Fruit fly (Drosophila melanogaster) whole organism, embryonic: ENCODE results near the gene mmd.

Experiments used
- ATbp ChIP-seq: fragments of 200-800 bp; sonication (Bioruptor generic); optimal IDR thresholded peaks from 2 replicates; lab custom pipeline; 2017; ENCODE audit warnings: missing biosample characterization, mild to moderate bottlenecking, missing genetic modification characterization, missing genetic modification reagents
- Adf1 ChIP-seq: fragments of 200-800 bp; sonication (Bioruptor generic); IDR thresholded peaks from 2 replicates; pipeline ENCODE4 v1.3.6; 2022; ENCODE audit warnings: missing biosample characterization, missing genetic modification characterization
- BtbVII ChIP-seq: fragments of 200-800 bp; sonication (Bioruptor generic); optimal IDR thresholded peaks from 3 replicates; lab custom pipeline; 2017; ENCODE audit warnings: missing biosample characterization, mild to moderate bottlenecking, missing genetic modification characterization
- CG10321 ChIP-seq: fragments of 200-800 bp; sonication (Bioruptor generic); IDR thresholded peaks from 2 replicates; pipeline ENCODE4 v1.3.6; 2022; ENCODE audit warnings: missing biosample characterization, missing genetic modification characterization
- CG11247 ChIP-seq: fragments of 200-800 bp; sonication (Bioruptor generic); IDR thresholded peaks from 2 replicates; pipeline ENCODE4 v1.3.6; 2022; ENCODE audit warnings: missing biosample characterization, missing genetic modification characterization
- CG12391 ChIP-seq: fragments of 200-800 bp; sonication (Bioruptor generic); optimal IDR thresholded peaks from 3 replicates; lab custom pipeline; 2018; ENCODE audit warnings: missing biosample characterization, mild to moderate bottlenecking, missing genetic modification characterization, moderate library complexity
- CG12769 ChIP-seq: fragments of 200-800 bp; sonication (Bioruptor generic); optimal IDR thresholded peaks from 2 replicates; lab custom pipeline; 2019; ENCODE audit warnings: missing biosample characterization, mild to moderate bottlenecking, missing genetic modification characterization, moderate library complexity
- CG14014 ChIP-seq: fragments of 200-800 bp; sonication (Bioruptor generic); IDR thresholded peaks from 2 replicates; pipeline ENCODE4 v1.3.6; 2022; ENCODE audit warnings: missing biosample characterization, missing genetic modification characterization
- CG1529 ChIP-seq: fragments of 200-800 bp; sonication (Bioruptor generic); optimal IDR thresholded peaks from 3 replicates; lab custom pipeline; 2018; ENCODE audit warnings: missing biosample characterization, missing genetic modification characterization
- CG17359 ChIP-seq: fragments of 200-800 bp; sonication (Bioruptor generic); optimal IDR thresholded peaks from 3 replicates; lab custom pipeline; 2018; ENCODE audit warnings: missing biosample characterization, mild to moderate bottlenecking, missing genetic modification characterization, moderate library complexity
- CG2129 ChIP-seq: fragments of 200-800 bp; sonication (Bioruptor generic); IDR thresholded peaks from 2 replicates; pipeline ENCODE4 v1.3.6; 2022; ENCODE audit warnings: missing biosample characterization, missing genetic modification characterization; ENCODE audit not compliant: partially characterized antibody
- CG2875 ChIP-seq: fragments of 200-800 bp; sonication (Bioruptor generic); optimal IDR thresholded peaks from 2 replicates; lab custom pipeline; 2017; ENCODE audit warnings: missing biosample characterization, mild to moderate bottlenecking, missing genetic modification characterization, missing genetic modification reagents
- CG3847 ChIP-seq: fragments of 200-800 bp; sonication (Bioruptor generic); IDR thresholded peaks from 2 replicates; pipeline ENCODE4 v1.3.6; 2022; ENCODE audit warnings: missing biosample characterization, missing genetic modification characterization
- CG4360 ChIP-seq: fragments of 200-800 bp; sonication (Bioruptor generic); IDR thresholded peaks from 2 replicates; pipeline ENCODE4 v1.3.6; 2022; ENCODE audit warnings: missing biosample characterization, missing genetic modification characterization
- CG5245 ChIP-seq: fragments of 200-800 bp; sonication (Bioruptor generic); optimal IDR thresholded peaks from 3 replicates; lab custom pipeline; 2016; ENCODE audit warnings: missing biosample characterization, missing genetic modification characterization
- CG6689 ChIP-seq: fragments of 200-800 bp; sonication (Bioruptor generic); IDR thresholded peaks from 2 replicates; pipeline ENCODE4 v1.3.6; 2022; ENCODE audit warnings: missing biosample characterization, missing genetic modification characterization
- CG7928 ChIP-seq: fragments of 200-800 bp; sonication (Bioruptor generic); optimal IDR thresholded peaks from 2 replicates; lab custom pipeline; 2017; ENCODE audit warnings: missing biosample characterization, mild to moderate bottlenecking, missing genetic modification characterization
- CG9797 ChIP-seq: fragments of 200-800 bp; sonication (Bioruptor generic); optimal IDR thresholded peaks from 3 replicates; lab custom pipeline; 2018; ENCODE audit warnings: missing biosample characterization, mild to moderate bottlenecking, missing genetic modification characterization
- CG9817 ChIP-seq: fragments of 200-800 bp; sonication (Bioruptor generic); optimal IDR thresholded peaks from 2 replicates; lab custom pipeline; 2018; ENCODE audit warnings: missing biosample characterization, mild to moderate bottlenecking, missing genetic modification characterization, moderate library complexity
- D19B ChIP-seq: fragments of 200-800 bp; sonication (Bioruptor generic); optimal IDR thresholded peaks from 2 replicates; lab custom pipeline; 2017; ENCODE audit warnings: missing biosample characterization, mild to moderate bottlenecking, missing genetic modification characterization
- Dek ChIP-seq: fragments of 200-800 bp; sonication (Bioruptor generic); optimal IDR thresholded peaks from 3 replicates; lab custom pipeline; 2019; ENCODE audit warnings: missing biosample characterization, mild to moderate bottlenecking, missing genetic modification characterization, moderate library complexity
- E2f2 ChIP-seq: fragments of 200-800 bp; sonication (Bioruptor generic); IDR thresholded peaks from 2 replicates; pipeline ENCODE4 v1.3.6; 2022; ENCODE audit warnings: missing biosample characterization, missing genetic modification characterization
- ERR ChIP-seq: fragments of 200-800 bp; sonication (Bioruptor generic); optimal IDR thresholded peaks from 2 replicates; lab custom pipeline; 2016; ENCODE audit warnings: missing biosample characterization, missing genetic modification characterization
- Eip74EF ChIP-seq, 2 experiments: fragments of 200-800 bp in 1 of 2; fragments of >200 bp in 1 of 2; sonication (Bioruptor generic) in 1 of 2; optimal IDR thresholded peaks; 2 replicates each; lab custom pipeline; 2017 to 2019; ENCODE audit warnings: missing biosample characterization in 2 of 2, missing genetic modification characterization in 2 of 2, mild to moderate bottlenecking in 1 of 2, moderate library complexity in 1 of 2
- Hmx ChIP-seq: fragments of 200-800 bp; sonication (Bioruptor generic); optimal IDR thresholded peaks from 2 replicates; lab custom pipeline; 2016; ENCODE audit warnings: missing biosample characterization, missing genetic modification characterization
- NfI ChIP-seq: fragments of 200-800 bp; sonication (Bioruptor generic); optimal IDR thresholded peaks from 3 replicates; lab custom pipeline; 2018; ENCODE audit warnings: missing biosample characterization, mild to moderate bottlenecking, missing genetic modification characterization, moderate library complexity
- Sox102F ChIP-seq: fragments of 200-800 bp; sonication (Bioruptor generic); optimal IDR thresholded peaks from 2 replicates; lab custom pipeline; 2018; ENCODE audit warnings: missing biosample characterization, mild to moderate bottlenecking, missing genetic modification characterization, moderate library complexity
- Xbp1 ChIP-seq: fragments of 200-800 bp; sonication (Bioruptor generic); optimal IDR thresholded peaks from 3 replicates; lab custom pipeline; 2016; ENCODE audit warnings: missing biosample characterization, mild to moderate bottlenecking, missing genetic modification characterization
- ato ChIP-seq: fragments of 200-800 bp; sonication (Bioruptor generic); IDR thresholded peaks from 2 replicates; pipeline ENCODE4 v1.3.6; 2022; ENCODE audit warnings: missing biosample characterization, missing genetic modification characterization; ENCODE audit not compliant: partially characterized antibody
- crp ChIP-seq, 2 experiments: fragments of 200-800 bp; sonication (Bioruptor generic); optimal IDR thresholded peaks; 2 replicates in 1 of 2; 3 replicates in 1 of 2; lab custom pipeline; 2017; ENCODE audit warnings: missing biosample characterization in 2 of 2, missing genetic modification characterization in 2 of 2, mild to moderate bottlenecking in 1 of 2, moderate library complexity in 1 of 2
- disco-r ChIP-seq: fragments of 200-800 bp; sonication (Bioruptor generic); optimal IDR thresholded peaks from 2 replicates; lab custom pipeline; 2016; ENCODE audit warnings: missing biosample characterization, missing genetic modification characterization
- dm ChIP-seq: fragments of 200-800 bp; sonication (Bioruptor generic); optimal IDR thresholded peaks from 3 replicates; lab custom pipeline; 2016; ENCODE audit warnings: missing biosample characterization, missing genetic modification characterization
- esg ChIP-seq: fragments of 200-800 bp; sonication (Bioruptor generic); conservative IDR thresholded peaks from 2 replicates; pipeline ENCODE4 v1.3.6; 2022; ENCODE audit warnings: missing biosample characterization, missing genetic modification characterization
- fd96Cb ChIP-seq: fragments of 200-800 bp; sonication (Bioruptor generic); optimal IDR thresholded peaks from 2 replicates; lab custom pipeline; 2018; ENCODE audit warnings: missing biosample characterization, mild to moderate bottlenecking, missing genetic modification characterization, moderate library complexity
- grn ChIP-seq: fragments of 200-800 bp; sonication (Bioruptor generic); optimal IDR thresholded peaks from 3 replicates; lab custom pipeline; 2017; ENCODE audit warnings: missing biosample characterization, missing genetic modification characterization
- ham ChIP-seq: fragments of 200-800 bp; sonication (Bioruptor generic); IDR thresholded peaks from 2 replicates; pipeline ENCODE4 v1.3.6; 2022; ENCODE audit warnings: missing biosample characterization, missing genetic modification characterization
- hbn ChIP-seq: fragments of 200-800 bp; sonication (Bioruptor generic); IDR thresholded peaks from 2 replicates; pipeline ENCODE4 v1.3.6; 2022; ENCODE audit warnings: missing biosample characterization, missing genetic modification characterization; ENCODE audit not compliant: partially characterized antibody
- kah ChIP-seq: fragments of 200-800 bp; sonication (Bioruptor generic); optimal IDR thresholded peaks from 2 replicates; lab custom pipeline; 2018; ENCODE audit warnings: missing biosample characterization, mild to moderate bottlenecking, missing genetic modification characterization
- lilli ChIP-seq: fragments of 200-800 bp; sonication (Bioruptor generic); optimal IDR thresholded peaks from 3 replicates; lab custom pipeline; 2016; ENCODE audit warnings: missing biosample characterization, missing genetic modification characterization
- mirr ChIP-seq: fragments of 200-800 bp; sonication (Bioruptor generic); optimal IDR thresholded peaks from 3 replicates; lab custom pipeline; 2018; ENCODE audit warnings: missing biosample characterization, mild to moderate bottlenecking, missing genetic modification characterization
- row ChIP-seq: fragments of 200-800 bp; sonication (Bioruptor generic); IDR thresholded peaks from 3 replicates; pipeline ENCODE4 v1.3.6; 2022; ENCODE audit warnings: missing biosample characterization, missing genetic modification characterization
- sisA ChIP-seq: fragments of 200-800 bp; sonication (Bioruptor generic); IDR thresholded peaks from 2 replicates; pipeline ENCODE4 v1.3.6; 2022; ENCODE audit warnings: missing biosample characterization, missing genetic modification characterization
- slp2 ChIP-seq: fragments of 200-800 bp; sonication (Bioruptor generic); optimal IDR thresholded peaks from 2 replicates; lab custom pipeline; 2016; ENCODE audit warnings: missing biosample characterization, missing genetic modification characterization
- so ChIP-seq: fragments of 200-800 bp; sonication (Bioruptor generic); IDR thresholded peaks from 3 replicates; pipeline ENCODE4 v1.3.6; 2022; ENCODE audit warnings: missing biosample characterization, missing genetic modification characterization
- tup ChIP-seq: fragments of 200-800 bp; sonication (Bioruptor generic); optimal IDR thresholded peaks from 2 replicates; lab custom pipeline; 2016; ENCODE audit warnings: missing biosample characterization, mild to moderate bottlenecking, missing genetic modification characterization, moderate library complexity
- tx ChIP-seq: fragments of 200-800 bp; sonication (Bioruptor generic); optimal IDR thresholded peaks from 2 replicates; lab custom pipeline; 2016; ENCODE audit warnings: missing biosample characterization, missing genetic modification characterization
- wek ChIP-seq: fragments of 200-800 bp; sonication (Bioruptor generic); optimal IDR thresholded peaks from 3 replicates; lab custom pipeline; 2018; ENCODE audit warnings: missing biosample characterization, mild to moderate bottlenecking, missing genetic modification characterization, moderate library complexity
- wor ChIP-seq: fragments of 200-800 bp; sonication (Bioruptor generic); IDR thresholded peaks from 2 replicates; pipeline ENCODE4 v1.3.6; 2022; ENCODE audit warnings: missing biosample characterization, missing genetic modification characterization
- z ChIP-seq: fragments of 200-800 bp; sonication (Bioruptor generic); IDR thresholded peaks from 3 replicates; pipeline ENCODE4 v1.3.6; 2022; ENCODE audit warnings: missing biosample characterization, missing genetic modification characterization

mmd gene

dm6 chrX:15909564-15910284 lies 63.2 kb downstream of the mmd start, which contains the start of gene CycD (continued):
- TF ChIP-seq E2f2 (GFP tag; lab: Robert Waterston, UW) = peak; percentile 34; the same call in 1 of the 2 replicates
- TF ChIP-seq CG11247 = 0 out of 2 replicates have a peak, but pooled peaks have one; percentile 22
- TF ChIP-seq Xbp1 (GFP tag; lab: Kevin White, UChicago) = peak; percentile 41
- no peak for TF ChIP-seq D19B (GFP tag; lab: Kevin White, UChicago)
- no peak for TF ChIP-seq disco-r (GFP tag; lab: Kevin White, UChicago)
- TF ChIP-seq CG14014 (GFP tag; lab: Robert Waterston, UW) = 0 out of 2 replicates have a peak, but pooled peaks have one; percentile 5
- TF ChIP-seq CG9797 (GFP tag; lab: Kevin White, UChicago) = no peak
- no peak for TF ChIP-seq so
- TF ChIP-seq tx = no peak
- TF ChIP-seq Eip74EF (GFP tag; optimal IDR thresholded peaks at IDR 0.05; lab: Kevin White, UChicago) = no peak
- no peak for TF ChIP-seq wor
- TF ChIP-seq kah (GFP tag; lab: Kevin White, UChicago) = no peak
- no peak for TF ChIP-seq z (GFP tag; lab: Robert Waterston, UW)
- peak; percentile 71; the same call in 1 of the 2 replicates for TF ChIP-seq sisA (GFP tag; lab: Robert Waterston, UW)
- no peak for TF ChIP-seq Sox102F (GFP tag; lab: Kevin White, UChicago)
- TF ChIP-seq CG6689 = no peak; the same call in 1 of the 2 replicates
- TF ChIP-seq CG17359 (tag; lab: Kevin White, UChicago) = no peak
- no peak; the same call in 1 of the 2 replicates for TF ChIP-seq ato (GFP tag; lab: Robert Waterston, UW)
- TF ChIP-seq CG9817 = no peak
- TF ChIP-seq CG5245 (GFP tag; lab: Kevin White, UChicago) = no peak
- TF ChIP-seq CG2129 (GFP tag; lab: Robert Waterston, UW) = no peak
- TF ChIP-seq fd96Cb (tag; lab: Kevin White, UChicago) = no peak
- TF ChIP-seq Dek (tag; lab: Kevin White, UChicago) = no peak
- TF ChIP-seq grn (GFP tag; lab: Kevin White, UChicago) = no peak
- TF ChIP-seq CG2875 (GFP tag; lab: Kevin White, UChicago) = no peak
- no peak for TF ChIP-seq hbn (GFP tag; lab: Robert Waterston, UW)
- TF ChIP-seq CG3847 (GFP tag; lab: Robert Waterston, UW) = no peak; the same call in 1 of the 2 replicates
- TF ChIP-seq CG12769 (tag; lab: Kevin White, UChicago) = no peak
- peak; percentile 92 for TF ChIP-seq wek (GFP tag; lab: Kevin White, UChicago)
- TF ChIP-seq dm (GFP tag; lab: Kevin White, UChicago) = peak; percentile 5
- TF ChIP-seq esg (GFP tag; lab: Robert Waterston, UW) = no peak
- peak; percentile 25 for TF ChIP-seq CG12391 (tag; lab: Kevin White, UChicago)
- TF ChIP-seq mirr = no peak
- no peak for TF ChIP-seq Adf1 (GFP tag; lab: Robert Waterston, UW)
- no peak for TF ChIP-seq ham (GFP tag; lab: Robert Waterston, UW)
- TF ChIP-seq BtbVII (GFP tag; lab: Kevin White, UChicago) = no peak
- peak; percentile 29 for TF ChIP-seq lilli (GFP tag; lab: Kevin White, UChicago)
- no peak for TF ChIP-seq ATbp (GFP tag; lab: Kevin White, UChicago)
- TF ChIP-seq crp (GFP tag; optimal IDR thresholded peaks at IDR 0.05; lab: Kevin White, UChicago) = peak in 1 of 2 experiments; percentile 1
- TF ChIP-seq CG10321 (GFP tag; lab: Robert Waterston, UW) = no peak
- TF ChIP-seq CG4360 (GFP tag; lab: Robert Waterston, UW) = no peak
- TF ChIP-seq ERR (GFP tag; lab: Kevin White, UChicago) = no peak
- TF ChIP-seq Hmx (GFP tag; lab: Kevin White, UChicago) = no peak
- TF ChIP-seq tup (GFP tag; lab: Kevin White, UChicago) = no peak
- peak; percentile 73 for TF ChIP-seq row (GFP tag; lab: Robert Waterston, UW)
- TF ChIP-seq CG1529 = no peak
- TF ChIP-seq slp2 = no peak
- no peak for TF ChIP-seq NfI (GFP tag; lab: Kevin White, UChicago)
- TF ChIP-seq CG7928 (GFP tag; lab: Kevin White, UChicago) = no peak
